Fruit fly (Drosophila melanogaster): ENCODE measurements around the gene CG42571.

- TF ChIP-seq CTCF (optimal IDR thresholded peaks at IDR 0.05) (no peak), CG8478 (optimal IDR thresholded peaks at IDR 0.05) (no peak)
Measured at dm6 chr3L:15711164-15711563, 5.1 kb upstream of the CG42571 start.

All from S2 (cell line).